Fruit fly (Drosophila melanogaster): Measurements from ENCODE around the gene dnt.

Gene dnt

DNA sequence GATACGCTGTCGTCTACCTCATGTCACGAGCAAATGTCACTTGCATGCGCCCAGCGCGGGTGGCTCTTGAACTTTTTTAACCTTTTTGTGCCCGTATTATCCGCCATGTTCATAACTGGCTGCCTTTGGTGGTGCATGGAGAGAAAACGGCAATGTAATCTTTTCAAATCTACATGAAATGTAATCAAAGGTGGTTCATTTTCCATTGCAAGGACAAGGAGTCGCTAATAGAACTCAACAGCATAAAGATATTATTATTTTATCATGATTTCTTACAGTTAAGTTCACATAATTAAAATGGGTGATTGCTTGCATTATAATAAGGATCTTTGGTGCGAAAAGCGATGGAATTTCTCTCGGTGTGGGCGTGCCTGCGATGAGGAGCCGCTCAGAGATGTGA, 20.3 kb downstream of the dnt start (continued):
- TF ChIP-seq Smox (GFP tag; optimal IDR thresholded peaks at IDR 0.05) (peak; percentile 34), ss (GFP tag; optimal IDR thresholded peaks at IDR 0.05) (peak in 1 of 2 experiments; percentile 18), CG11294 (GFP tag; IDR thresholded peaks at IDR 0.05) (no peak), CG6808 (GFP tag; optimal IDR thresholded peaks at IDR 0.05) (peak; percentile 30), CG10631 (GFP tag; optimal IDR thresholded peaks at IDR 0.05) (peak; percentile 30), Eip93F (GFP tag; optimal IDR thresholded peaks at IDR 0.05) (no peak), cyc (GFP tag; optimal IDR thresholded peaks at IDR 0.05) (no peak), dsx (GFP tag; optimal IDR thresholded peaks at IDR 0.05; ENCODE audit: poor library complexity, severe bottlenecking) (peak; percentile 5), CG7368 (GFP tag; optimal IDR thresholded peaks at IDR 0.05) (no peak), Eip78C (GFP tag) (peak; percentile 81), topi (GFP tag; optimal IDR thresholded peaks at IDR 0.05) (peak; percentile 40), CG8632 (GFP tag; optimal IDR thresholded peaks at IDR 0.05) (no peak)

DNA sequence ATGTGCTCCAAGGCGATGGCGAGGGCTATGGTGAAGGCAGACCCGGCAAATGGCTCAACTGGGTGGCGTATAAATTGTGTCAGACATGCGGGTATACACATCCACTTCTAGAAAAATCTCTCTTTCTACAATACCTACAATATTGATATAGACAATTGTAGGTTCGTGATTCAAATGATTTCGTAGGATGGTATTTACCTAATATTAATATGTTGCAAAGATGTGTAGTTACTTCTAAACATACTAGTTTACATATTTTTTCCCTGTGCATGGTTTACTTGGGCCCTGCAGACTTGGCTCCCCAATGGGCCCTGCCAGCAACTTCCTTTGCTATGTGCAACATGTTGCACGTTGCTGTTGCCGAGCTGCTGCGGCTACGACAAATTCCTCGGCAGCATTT, 21.0 kb downstream of the dnt start:
- TF ChIP-seq CG32006 (GFP tag; optimal IDR thresholded peaks at IDR 0.05) (peak; percentile 81), eg (GFP tag; IDR thresholded peaks at IDR 0.05) (peak; percentile 81), Sox14 (GFP tag; optimal IDR thresholded peaks at IDR 0.05) (peak; percentile 89), Eip93F (GFP tag; optimal IDR thresholded peaks at IDR 0.05) (no peak), spab (GFP tag; optimal IDR thresholded peaks at IDR 0.05) (peak; percentile 92), net (GFP tag; optimal IDR thresholded peaks at IDR 0.05) (peak; percentile 73), Smox (GFP tag; optimal IDR thresholded peaks at IDR 0.05) (no peak), CG6808 (GFP tag; optimal IDR thresholded peaks at IDR 0.05) (peak; percentile 93), CG31627 (GFP tag; optimal IDR thresholded peaks at IDR 0.05) (peak; percentile 25), Sox102F (GFP tag; optimal IDR thresholded peaks at IDR 0.05) (no peak), CG10631 (GFP tag; optimal IDR thresholded peaks at IDR 0.05) (peak; percentile 95), topi (GFP tag; optimal IDR thresholded peaks at IDR 0.05) (peak; percentile 36), fd85E (GFP tag; optimal IDR thresholded peaks at IDR 0.05) (peak; percentile 0), CG6163 (GFP tag; IDR thresholded peaks at IDR 0.05) (peak; percentile 87), lz (GFP tag; optimal IDR thresholded peaks at IDR 0.05) (peak; percentile 34), OdsH (GFP tag; optimal IDR thresholded peaks at IDR 0.05) (peak; percentile 82), salr (GFP tag; optimal IDR thresholded peaks at IDR 0.05) (peak; percentile 82 to 85), CG8119 (GFP tag; IDR thresholded peaks at IDR 0.05) (peak; percentile 87), fkh (GFP tag; optimal IDR thresholded peaks at IDR 0.05) (no peak), esn (GFP tag; optimal IDR thresholded peaks at IDR 0.05) (peak; percentile 47), Eip78C (GFP tag) (peak; percentile 95), CG11902 (GFP tag; optimal IDR thresholded peaks at IDR 0.05) (no peak), pdm3 (GFP tag; optimal IDR thresholded peaks at IDR 0.05) (peak; percentile 86), CG6792 (GFP tag; optimal IDR thresholded peaks at IDR 0.05) (peak; percentile 76), Lpt (GFP tag; optimal IDR thresholded peaks at IDR 0.05) (peak; percentile 81), Hr39 (GFP tag; optimal IDR thresholded peaks at IDR 0.05) (peak; percentile 26), CG10669 (GFP tag; optimal IDR thresholded peaks at IDR 0.05) (peak; percentile 92), CG4318 (GFP tag; optimal IDR thresholded peaks at IDR 0.05) (peak; percentile 66), svp (GFP tag) (peak; percentile 9), dsx (GFP tag; optimal IDR thresholded peaks at IDR 0.05; ENCODE audit: poor library complexity, severe bottlenecking) (peak; percentile 90), CG16779 (tag; optimal IDR thresholded peaks at IDR 0.05) (peak; percentile 72), CG6854 (GFP tag; optimal IDR thresholded peaks at IDR 0.05) (no peak), Ets96B (tag; optimal IDR thresholded peaks at IDR 0.05) (peak; percentile 96), CG3032 (tag; optimal IDR thresholded peaks at IDR 0.05) (peak; percentile 95), Eip75B (GFP tag; optimal IDR thresholded peaks at IDR 0.05) (peak; percentile 91), Gug (GFP tag; IDR thresholded peaks at IDR 0.05) (peak; percentile 83), achi (GFP tag; optimal IDR thresholded peaks at IDR 0.05) (peak; percentile 84), Met (GFP tag; optimal IDR thresholded peaks at IDR 0.05) (peak; percentile 7), Sox15 (GFP tag; optimal IDR thresholded peaks at IDR 0.05) (peak; percentile 31), CG1621 (tag; optimal IDR thresholded peaks at IDR 0.05) (peak; percentile 95), CG6276 (GFP tag; optimal IDR thresholded peaks at IDR 0.05) (peak; percentile 68), Hr4 (GFP tag; optimal IDR thresholded peaks at IDR 0.05) (peak; percentile 86), Ets21C (GFP tag; optimal IDR thresholded peaks at IDR 0.05) (no peak), acj6 (GFP tag; optimal IDR thresholded peaks at IDR 0.05) (peak; percentile 85), CG11762 (GFP tag; optimal IDR thresholded peaks at IDR 0.05; ENCODE audit: insufficient read depth) (peak; percentile 78)
